Worm (Caenorhabditis elegans): Measurements from ENCODE around the gene srd-7.

DNA sequence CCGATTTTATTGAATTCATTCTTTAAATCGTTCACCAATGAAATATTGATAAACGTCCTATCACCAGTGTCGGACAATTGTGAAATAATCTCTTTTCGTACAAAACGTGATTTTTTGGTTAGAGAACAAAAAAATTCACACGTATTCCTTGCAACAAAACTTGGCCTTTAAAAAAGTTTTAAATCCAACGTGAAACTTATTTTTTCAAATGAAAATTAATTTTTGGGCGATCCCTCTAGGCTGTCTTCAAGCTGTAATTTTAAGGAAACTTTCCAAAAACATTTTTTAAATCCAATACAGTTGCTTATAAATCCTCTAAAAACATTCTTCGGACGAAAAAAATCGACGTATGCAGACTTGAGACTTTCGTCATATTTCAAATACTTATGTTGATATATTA is 31.9 kb downstream of the srd-7 start, which contains the start of gene T25B9.5:
- no peak for TF ChIP-seq tbx-8 (GFP tag; optimal IDR thresholded peaks at IDR 0.05)
- TF ChIP-seq nhr-76 (tag; optimal IDR thresholded peaks at IDR 0.05): no peak
- TF ChIP-seq blmp-1 (tag; optimal IDR thresholded peaks at IDR 0.05): no peak
- TF ChIP-seq unc-62 (GFP tag; optimal IDR thresholded peaks at IDR 0.05): no peak
- no peak for TF ChIP-seq snpc-4 (tag; optimal IDR thresholded peaks at IDR 0.05)
- TF ChIP-seq mls-2 (tag; optimal IDR thresholded peaks at IDR 0.05): no peak
- TF ChIP-seq elt-3 (tag; optimal IDR thresholded peaks at IDR 0.05): no peak
- no peak for TF ChIP-seq nhr-2 (tag; optimal IDR thresholded peaks at IDR 0.05)
- no peak for TF ChIP-seq unc-120 (tag; optimal IDR thresholded peaks at IDR 0.05; ENCODE audit: poor library complexity, severe bottlenecking)
- TF ChIP-seq hlh-1 (tag; optimal IDR thresholded peaks at IDR 0.05): no peak
- TF ChIP-seq lin-13 (tag; optimal IDR thresholded peaks at IDR 0.05): no peak
- TF ChIP-seq ceh-39 (tag; optimal IDR thresholded peaks at IDR 0.05): no peak
- no peak for TF ChIP-seq drap-1 (GFP tag; optimal IDR thresholded peaks at IDR 0.05)
- no peak for TF ChIP-seq flh-1 (GFP tag; optimal IDR thresholded peaks at IDR 0.05)

All from whole organism, mixed stage, embryonic.